Worm (Caenorhabditis elegans) whole organism, midembryonic: ENCODE data around the gene dsh-1.

Source experiments
- T22C8.4 ChIP-seq: fragments of 200-800 bp; sonication (Bioruptor generic); IDR thresholded peaks from 2 replicates; pipeline ENCODE4 v1.3.6; 2022; ENCODE audit warnings: missing genetic modification characterization, missing compliant biosample characterization
- tab-1 ChIP-seq: fragments of 200-800 bp; sonication (Bioruptor generic); IDR thresholded peaks from 2 replicates; pipeline ENCODE4 v1.3.6; 2022; ENCODE audit warnings: missing genetic modification characterization, missing compliant biosample characterization
- ztf-23 ChIP-seq: fragments of 200-800 bp; sonication (Bioruptor generic); IDR thresholded peaks from 2 replicates; pipeline ENCODE4 v1.3.6; 2022; ENCODE audit warnings: missing genetic modification reagents, missing genetic modification characterization, missing compliant biosample characterization
- ztf-29 ChIP-seq: fragments of 200-800 bp; sonication (Bioruptor generic); IDR thresholded peaks from 2 replicates; pipeline ENCODE4 v1.3.6; 2022; ENCODE audit warnings: missing genetic modification reagents, missing genetic modification characterization, missing compliant biosample characterization

- TF ChIP-seq ztf-23 (no peak), tab-1 (GFP tag; lab: Robert Waterston, UW) (no peak), T22C8.4 (no peak), ztf-29 (no peak)
Observed at ce11 chrII:5186870-5187269, 38.3 kb downstream of the dsh-1 start.
